Fruit fly (Drosophila melanogaster) whole organism: ENCODE measurements around the gene CG31445.

Experiments
- CG8478 ChIP-seq: fragments of >200 bp; optimal IDR thresholded peaks from 2 replicates; lab custom pipeline; 2018; ENCODE audit warnings: inconsistent platforms
- EcR ChIP-seq, 2 experiments: fragments of >200 bp; optimal IDR thresholded peaks; 2 replicates each; lab custom pipeline; 2017; ENCODE audit warnings: missing biosample characterization in 2 of 2, missing genetic modification characterization in 2 of 2, missing genetic modification reagents in 2 of 2
- pan ChIP-seq: fragments of >200 bp; optimal IDR thresholded peaks from 2 replicates; lab custom pipeline; 2017
- psq ChIP-seq: fragments of >200 bp; optimal IDR thresholded peaks from 2 replicates; lab custom pipeline; 2017
- usp ChIP-seq: fragments of >200 bp; optimal IDR thresholded peaks from 2 replicates; lab custom pipeline; 2017; ENCODE audit warnings: missing biosample characterization, missing genetic modification characterization, mixed read lengths

- TF ChIP-seq psq (lab: Kevin White, UChicago) (no peak), EcR (GFP tag; optimal IDR thresholded peaks at IDR 0.05; lab: Kevin White, UChicago) (no peak), usp (GFP tag; lab: Kevin White, UChicago) (no peak), pan (lab: Kevin White, UChicago) (no peak), CG8478 (no peak)
Observed at dm6 chr3R:29196967-29197611, 47.5 kb downstream of the CG31445 start, which contains the start of gene CG14515.
